Worm (Caenorhabditis elegans) whole organism, late embryonic: Measurements from ENCODE around the gene F37C12.18.

Source experiments
- C08G9.2 ChIP-seq: sonication (generic microtip); optimal IDR thresholded peaks from 2 replicates; lab custom pipeline; 2016; ENCODE audit warnings: mild to moderate bottlenecking, missing genetic modification characterization, moderate library complexity, missing compliant biosample characterization
- F13H6.1 ChIP-seq: sonication (generic microtip); optimal IDR thresholded peaks from 2 replicates; lab custom pipeline; 2016; ENCODE audit warnings: missing genetic modification characterization, missing compliant biosample characterization
- K09A11.1 ChIP-seq: sonication (generic microtip); optimal IDR thresholded peaks from 2 replicates; lab custom pipeline; 2017; ENCODE audit warnings: antibody characterized with exemption, mild to moderate bottlenecking, missing genetic modification characterization, missing compliant biosample characterization; ENCODE audit not compliant: insufficient read depth
- T23F11.4 ChIP-seq: fragments of 200-800 bp; sonication (Bioruptor generic); optimal IDR thresholded peaks from 2 replicates; lab custom pipeline; 2018; ENCODE audit warnings: mild to moderate bottlenecking, missing genetic modification characterization, missing compliant biosample characterization
- ahr-1 ChIP-seq: sonication (generic microtip); optimal IDR thresholded peaks from 2 replicates; lab custom pipeline; 2016; ENCODE audit warnings: missing genetic modification characterization, missing compliant biosample characterization
- ama-1 ChIP-seq: fragments of 150-350 bp; optimal IDR thresholded peaks from 2 replicates; lab custom pipeline; 2014
- ceh-14 ChIP-seq: sonication (generic microtip); optimal IDR thresholded peaks from 2 replicates; lab custom pipeline; 2016; ENCODE audit warnings: missing genotype, missing genetic modification characterization, missing compliant biosample characterization
- ceh-19 ChIP-seq: fragments of 200-800 bp; sonication (Bioruptor generic); optimal IDR thresholded peaks from 2 replicates; lab custom pipeline; 2018; ENCODE audit warnings: mild to moderate bottlenecking, missing genetic modification characterization, missing compliant biosample characterization
- ceh-2 ChIP-seq: sonication (generic microtip); optimal IDR thresholded peaks from 2 replicates; lab custom pipeline; 2016; ENCODE audit warnings: missing genotype, missing genetic modification characterization, missing compliant biosample characterization
- ceh-22 ChIP-seq: sonication (generic microtip); optimal IDR thresholded peaks from 2 replicates; lab custom pipeline; 2017; ENCODE audit warnings: missing biosample characterization, missing genetic modification characterization
- ceh-31 ChIP-seq: sonication (generic microtip); optimal IDR thresholded peaks from 2 replicates; lab custom pipeline; 2016; ENCODE audit warnings: missing genetic modification characterization, missing compliant biosample characterization
- ceh-34 ChIP-seq: sonication (generic microtip); optimal IDR thresholded peaks from 2 replicates; lab custom pipeline; 2016; ENCODE audit warnings: mild to moderate bottlenecking, missing genetic modification characterization, missing compliant biosample characterization
- ceh-45 ChIP-seq: fragments of 200-800 bp; sonication (Bioruptor generic); IDR thresholded peaks from 2 replicates; pipeline ENCODE4 v1.3.6; 2022; ENCODE audit warnings: missing genetic modification reagents, missing genetic modification characterization, missing compliant biosample characterization
- ceh-6 ChIP-seq: fragments of 200-800 bp; sonication (Bioruptor generic); optimal IDR thresholded peaks from 2 replicates; lab custom pipeline; 2018; ENCODE audit warnings: mild to moderate bottlenecking, missing genetic modification characterization, missing compliant biosample characterization
- ceh-9 ChIP-seq: sonication (generic microtip); optimal IDR thresholded peaks from 2 replicates; lab custom pipeline; 2016; ENCODE audit warnings: mild to moderate bottlenecking, missing genetic modification characterization, inconsistent platforms, missing compliant biosample characterization
- elt-2 ChIP-seq: sonication (generic microtip); optimal IDR thresholded peaks from 2 replicates; lab custom pipeline; 2016; ENCODE audit warnings: missing genetic modification reagents, missing genetic modification characterization, missing compliant biosample characterization
- eyg-1 ChIP-seq: sonication (generic microtip); optimal IDR thresholded peaks from 2 replicates; lab custom pipeline; 2016; ENCODE audit warnings: missing genotype, missing genetic modification characterization, missing compliant biosample characterization
- fkh-10 ChIP-seq: fragments of 150-350 bp; optimal IDR thresholded peaks from 2 replicates; lab custom pipeline; 2014; ENCODE audit warnings: missing biosample characterization, missing genetic modification reagents, missing genetic modification characterization
- fkh-6 ChIP-seq: sonication (generic microtip); optimal IDR thresholded peaks from 2 replicates; lab custom pipeline; 2016; ENCODE audit warnings: missing genetic modification characterization, missing compliant biosample characterization
- gmeb-2 ChIP-seq: sonication (generic microtip); optimal IDR thresholded peaks from 2 replicates; lab custom pipeline; 2016; ENCODE audit warnings: missing genetic modification characterization, inconsistent platforms, missing compliant biosample characterization
- hlh-15 ChIP-seq: sonication (generic microtip); optimal IDR thresholded peaks from 2 replicates; lab custom pipeline; 2016; ENCODE audit warnings: missing genetic modification characterization, missing compliant biosample characterization
- hlh-30 ChIP-seq: sonication (generic microtip); optimal IDR thresholded peaks from 2 replicates; lab custom pipeline; 2017; ENCODE audit warnings: antibody characterized with exemption, missing genetic modification characterization, missing compliant biosample characterization; ENCODE audit not compliant: insufficient read depth
- hlh-6 ChIP-seq: sonication (generic microtip); optimal IDR thresholded peaks from 2 replicates; lab custom pipeline; 2016; ENCODE audit warnings: missing genotype, missing genetic modification characterization, missing compliant biosample characterization
- hlh-8 ChIP-seq: sonication (generic microtip); optimal IDR thresholded peaks from 2 replicates; lab custom pipeline; 2016; ENCODE audit warnings: missing genotype, missing genetic modification characterization, missing compliant biosample characterization
- lin-11 ChIP-seq: fragments of 200-800 bp; sonication (Bioruptor generic); optimal IDR thresholded peaks from 2 replicates; lab custom pipeline; 2018; ENCODE audit warnings: mild to moderate bottlenecking, missing genetic modification characterization, missing compliant biosample characterization
- madf-2 ChIP-seq: sonication (generic microtip); optimal IDR thresholded peaks from 2 replicates; lab custom pipeline; 2017; ENCODE audit warnings: missing genetic modification characterization, missing compliant biosample characterization
- mec-3 ChIP-seq: sonication (generic microtip); optimal IDR thresholded peaks from 2 replicates; lab custom pipeline; 2016; ENCODE audit warnings: borderline replicate concordance, missing genetic modification characterization, missing compliant biosample characterization
- nhr-11 ChIP-seq: fragments of 150-350 bp; optimal IDR thresholded peaks from 2 replicates; lab custom pipeline; 2014; ENCODE audit warnings: missing biosample characterization, missing genetic modification characterization
- nhr-232 ChIP-seq: sonication (generic microtip); optimal IDR thresholded peaks from 2 replicates; lab custom pipeline; 2016; ENCODE audit warnings: missing genetic modification characterization, missing compliant biosample characterization
- npax-4 ChIP-seq: sonication (generic microtip); optimal IDR thresholded peaks from 2 replicates; lab custom pipeline; 2016; ENCODE audit warnings: missing genetic modification characterization, missing compliant biosample characterization
- odd-2 ChIP-seq: sonication (generic microtip); optimal IDR thresholded peaks from 2 replicates; lab custom pipeline; 2017; ENCODE audit warnings: antibody characterized with exemption, mild to moderate bottlenecking, missing genetic modification characterization, missing compliant biosample characterization
- pag-3 ChIP-seq: sonication (generic microtip); optimal IDR thresholded peaks from 2 replicates; lab custom pipeline; 2016; ENCODE audit warnings: missing compliant biosample characterization, missing genetic modification characterization, borderline replicate concordance
- pax-1 ChIP-seq: fragments of 150-350 bp; optimal IDR thresholded peaks from 2 replicates; lab custom pipeline; 2014; ENCODE audit warnings: missing biosample characterization, missing genetic modification characterization
- pha-2 ChIP-seq: sonication (generic microtip); optimal IDR thresholded peaks from 2 replicates; lab custom pipeline; 2017; ENCODE audit warnings: mild to moderate bottlenecking, missing genetic modification characterization, missing compliant biosample characterization
- pha-4 ChIP-seq: fragments of 150-350 bp; optimal IDR thresholded peaks from 2 replicates; lab custom pipeline; 2018; ENCODE audit warnings: missing biosample characterization, missing genetic modification reagents, missing genetic modification characterization
- pqm-1 ChIP-seq: sonication (generic microtip); optimal IDR thresholded peaks from 2 replicates; lab custom pipeline; 2016; ENCODE audit warnings: missing genetic modification characterization, missing compliant biosample characterization
- sdc-2 ChIP-seq: sonication (generic microtip); optimal IDR thresholded peaks from 2 replicates; lab custom pipeline; 2016; ENCODE audit warnings: missing genotype, missing genetic modification characterization, missing compliant biosample characterization
- sox-2 ChIP-seq: fragments of 200-800 bp; sonication (Bioruptor generic); IDR thresholded peaks from 2 replicates; pipeline ENCODE4 v1.3.6; 2022; ENCODE audit warnings: missing genetic modification reagents, missing genetic modification characterization, missing compliant biosample characterization
- sox-4 ChIP-seq: sonication (generic microtip); optimal IDR thresholded peaks from 2 replicates; lab custom pipeline; 2017; ENCODE audit warnings: mild to moderate bottlenecking, missing genetic modification characterization, inconsistent platforms, missing compliant biosample characterization
- syd-9 ChIP-seq: sonication (generic microtip); optimal IDR thresholded peaks from 2 replicates; lab custom pipeline; 2016; ENCODE audit warnings: mild to moderate bottlenecking, missing genetic modification characterization, moderate library complexity, missing compliant biosample characterization
- tbx-2 ChIP-seq: sonication (generic microtip); optimal IDR thresholded peaks from 2 replicates; lab custom pipeline; 2016; ENCODE audit warnings: missing genetic modification characterization, missing compliant biosample characterization
- unc-3 ChIP-seq, 2 experiments: fragments of 200-800 bp in 1 of 2; sonication (Bioruptor generic) in 1 of 2; sonication (generic microtip) in 1 of 2; conservative IDR thresholded peaks in 1 of 2; optimal IDR thresholded peaks in 1 of 2; 2 replicates each; pipeline versions ENCODE4 v1.3.6 to Lab custom; 2016 to 2022; ENCODE audit warnings: missing compliant biosample characterization in 2 of 2, missing genetic modification characterization in 2 of 2, missing genetic modification reagents in 1 of 2
- unc-42 ChIP-seq: sonication (generic microtip); optimal IDR thresholded peaks from 2 replicates; lab custom pipeline; 2016; ENCODE audit warnings: missing genotype, missing genetic modification characterization, missing compliant biosample characterization
- unc-55 ChIP-seq: sonication (generic microtip); optimal IDR thresholded peaks from 2 replicates; lab custom pipeline; 2017; ENCODE audit warnings: missing biosample characterization, missing genetic modification reagents, missing genetic modification characterization
- unc-86 ChIP-seq: sonication (generic microtip); optimal IDR thresholded peaks from 2 replicates; lab custom pipeline; 2016; ENCODE audit warnings: missing genetic modification characterization, missing compliant biosample characterization

F37C12.18 gene

DNA sequence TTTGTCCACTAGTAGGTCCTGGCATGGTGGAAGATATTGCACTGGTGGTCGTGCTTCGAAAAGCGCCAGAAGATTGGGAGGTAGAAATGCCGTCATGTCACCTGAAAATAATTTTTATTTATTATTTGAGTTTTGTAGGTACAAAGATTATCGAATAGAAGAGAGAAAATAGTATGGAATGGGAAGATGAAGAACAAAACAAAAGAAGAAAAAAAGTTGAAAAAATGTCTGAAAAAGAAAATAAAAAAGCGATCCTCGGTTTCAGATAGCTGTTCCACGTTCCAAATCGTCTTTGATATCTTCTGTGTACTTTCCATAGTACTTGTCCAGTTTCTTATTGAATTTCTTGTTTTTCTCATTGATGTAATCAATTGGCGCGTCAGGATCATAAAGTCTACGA lies 34.2 kb downstream of the F37C12.18 start, which contains the start of gene rnp-7:
Gene rnp-7 (minus strand): TSS at position 101 of the 400 bp plus-strand sequence.
- TF ChIP-seq hlh-30 (tag; lab: Kevin White, UChicago) (no peak), ceh-2 (tag; lab: Kevin White, UChicago) (no peak), hlh-8 (tag; lab: Kevin White, UChicago) (no peak), unc-42 (tag; lab: Kevin White, UChicago) (no peak), hlh-6 (tag; lab: Kevin White, UChicago) (no peak), mec-3 (no peak), ceh-34 (tag; lab: Kevin White, UChicago) (no peak), tbx-2 (no peak), npax-4 (tag; lab: Kevin White, UChicago) (no peak), pha-2 (tag; lab: Kevin White, UChicago) (no peak), K09A11.1 (tag; lab: Kevin White, UChicago) (no peak), ama-1 (lab: Kevin White, UChicago) (no peak), pqm-1 (no peak)

DNA sequence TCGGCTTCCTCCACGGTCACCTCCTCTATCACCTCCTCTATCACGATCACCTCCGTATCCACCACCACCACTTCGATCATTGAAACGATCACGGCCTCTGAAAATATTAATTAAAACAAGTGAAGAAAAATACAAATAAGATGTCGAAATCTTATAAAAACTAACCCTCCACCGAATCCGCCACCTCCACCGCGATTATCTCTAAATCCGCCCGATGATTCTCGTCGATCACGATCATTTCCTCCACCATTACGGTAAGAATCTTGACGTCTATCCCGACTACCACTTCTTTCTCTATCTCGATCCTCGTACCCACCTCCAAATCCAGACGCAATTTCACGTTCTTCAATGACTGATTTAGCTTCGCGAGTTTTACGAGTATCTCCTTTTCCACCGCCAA lies 36.0 kb downstream of the F37C12.18 start:
- TF ChIP-seq eyg-1 (tag; lab: Kevin White, UChicago) (no peak), fkh-6 (tag; lab: Kevin White, UChicago) (no peak), syd-9 (tag; lab: Kevin White, UChicago) (no peak), C08G9.2 (no peak), ceh-22 (tag; lab: Kevin White, UChicago) (no peak), ahr-1 (no peak), ceh-14 (tag; lab: Kevin White, UChicago) (no peak), ama-1 (lab: Kevin White, UChicago) (no peak), nhr-11 (tag; lab: Kevin White, UChicago) (no peak), pqm-1 (no peak), ceh-31 (no peak), pha-4 (no peak)
- TF ChIP-seq, all 69 proteins: peak for 0

DNA sequence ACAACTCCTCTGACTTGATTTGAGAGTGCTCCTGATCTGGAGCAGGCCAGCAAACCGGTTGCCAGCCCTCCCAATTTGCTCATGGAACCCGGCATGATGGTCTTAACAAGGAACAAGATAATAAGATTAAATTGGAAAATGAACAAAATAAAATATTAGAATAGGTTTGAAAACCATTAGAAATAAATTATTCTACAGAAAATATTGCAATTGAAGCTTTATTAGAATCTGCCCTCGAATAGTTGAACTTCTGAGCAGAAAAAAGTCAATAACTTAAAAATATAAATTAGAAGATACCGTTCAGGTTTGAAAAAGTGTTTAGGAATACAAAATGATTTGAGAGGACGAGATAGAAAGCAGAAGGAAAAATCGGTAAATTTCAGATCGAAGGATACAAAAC lies 36.5 kb downstream of the F37C12.18 start, which contains the start of gene nuo-4:
Gene nuo-4 (minus strand): TSS at position 101 of the 400 bp plus-strand sequence.
- TF ChIP-seq hlh-30 (tag; lab: Kevin White, UChicago): no peak

DNA sequence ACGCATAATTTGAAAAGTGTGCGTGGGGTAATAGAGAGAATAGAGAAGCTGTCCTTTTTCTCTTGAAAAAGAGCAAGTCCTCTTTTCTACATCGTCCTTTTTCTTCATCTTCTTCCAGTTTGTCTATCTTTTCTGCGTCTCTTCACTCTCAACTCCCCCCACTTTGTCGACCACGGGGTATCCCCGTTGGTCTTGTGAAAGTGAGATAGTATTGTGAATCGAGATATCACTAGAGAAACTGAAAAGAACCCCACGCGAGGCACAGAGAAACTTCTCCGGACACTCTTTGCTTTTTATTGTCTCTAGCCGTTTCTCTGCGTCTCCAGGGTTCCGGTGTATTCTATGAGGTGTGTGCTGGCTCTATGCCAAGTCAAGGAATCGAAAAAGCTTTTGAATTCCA lies 39.6 kb downstream of the F37C12.18 start:
- TF ChIP-seq gmeb-2 (tag; lab: Kevin White, UChicago) (no peak), F13H6.1 (peak; percentile 16), madf-2 (no peak), unc-86 (peak; percentile 32), ceh-9 (tag; lab: Kevin White, UChicago) (no peak), fkh-6 (tag; lab: Kevin White, UChicago) (no peak), unc-42 (tag; lab: Kevin White, UChicago) (peak; percentile 65), pha-4 (no peak), fkh-10 (GFP tag; lab: Kevin White, UChicago) (peak; percentile 48), ceh-22 (tag; lab: Kevin White, UChicago) (no peak), unc-3 (GFP tag; conservative IDR thresholded peaks at IDR 0.05; lab: Robert Waterston, UW) (no peak), unc-3 (tag; optimal IDR thresholded peaks at IDR 0.05; lab: Kevin White, UChicago) (peak; percentile 45), sox-4 (tag; lab: Kevin White, UChicago) (no peak), sdc-2 (peak; percentile 50), elt-2 (tag; lab: Kevin White, UChicago) (no peak), hlh-6 (tag; lab: Kevin White, UChicago) (no peak), odd-2 (tag; lab: Kevin White, UChicago) (no peak), npax-4 (tag; lab: Kevin White, UChicago) (no peak), ceh-6 (no peak), nhr-232 (no peak), pqm-1 (peak; percentile 71), ceh-19 (no peak), hlh-15 (no peak), unc-55 (peak; percentile 82), pag-3 (tag; lab: Kevin White, UChicago) (no peak), ceh-45 (no peak), pax-1 (tag; lab: Kevin White, UChicago) (peak; percentile 52), ceh-14 (tag; lab: Kevin White, UChicago) (peak; percentile 53), C08G9.2 (peak; percentile 47), lin-11 (tag; lab: Kevin White, UChicago) (no peak), T23F11.4 (GFP tag; lab: Kevin White, UChicago) (no peak), pha-2 (tag; lab: Kevin White, UChicago) (no peak), nhr-11 (tag; lab: Kevin White, UChicago) (no peak), sox-2 (GFP tag; lab: Robert Waterston, UW) (no peak; the same call in 1 of the 2 replicates)
